Fruit fly (Drosophila melanogaster) S2 (cell line): ENCODE data around the gene Arfip.

Source experiments
- CG8478 ChIP-seq: fragments of >200 bp; optimal IDR thresholded peaks from 2 replicates; lab custom pipeline; 2018
- CTCF ChIP-seq, 2 experiments: fragments of >200 bp; optimal IDR thresholded peaks; 2 replicates each; lab custom pipeline; 2018

Arfip gene

DNA sequence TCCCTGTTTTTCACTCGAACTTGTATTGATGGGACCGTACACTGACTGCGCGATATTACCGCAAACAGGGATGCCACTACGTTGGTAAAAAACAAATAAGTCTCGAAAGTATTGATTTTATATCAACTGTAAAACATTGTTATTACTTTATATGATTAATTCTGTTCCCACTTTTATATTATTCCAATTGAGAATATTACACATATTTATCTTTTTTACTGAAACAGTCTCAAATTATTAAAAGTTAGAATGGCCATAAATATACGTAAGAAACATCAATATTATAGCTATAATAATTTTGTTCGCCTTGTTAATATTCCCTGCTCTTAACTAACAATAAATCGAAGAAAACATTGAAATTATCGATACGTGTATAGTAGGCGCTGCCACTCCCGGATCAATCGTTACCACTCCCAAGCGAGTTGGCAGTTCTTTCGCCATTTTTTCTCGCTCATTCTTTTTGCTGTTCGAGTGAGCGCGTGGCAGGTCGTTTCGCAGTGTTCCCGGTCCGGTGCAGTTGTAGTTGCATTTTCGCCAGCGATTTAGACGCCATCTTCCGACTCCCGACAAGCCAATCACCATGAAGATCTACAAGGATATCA lies 24.9 kb downstream of the Arfip start, which contains the start of the genes SdhC and Tctp:
Gene SdhC, minus strand, starts transcription at position 49 of the 602 bp plus-strand sequence.
Gene Tctp, plus strand, starts transcription at position 447 of the 602 bp plus-strand sequence.
- TF ChIP-seq CTCF (optimal IDR thresholded peaks at IDR 0.05; lab: Kevin White, UChicago) (no peak), CG8478 (no peak)

DNA sequence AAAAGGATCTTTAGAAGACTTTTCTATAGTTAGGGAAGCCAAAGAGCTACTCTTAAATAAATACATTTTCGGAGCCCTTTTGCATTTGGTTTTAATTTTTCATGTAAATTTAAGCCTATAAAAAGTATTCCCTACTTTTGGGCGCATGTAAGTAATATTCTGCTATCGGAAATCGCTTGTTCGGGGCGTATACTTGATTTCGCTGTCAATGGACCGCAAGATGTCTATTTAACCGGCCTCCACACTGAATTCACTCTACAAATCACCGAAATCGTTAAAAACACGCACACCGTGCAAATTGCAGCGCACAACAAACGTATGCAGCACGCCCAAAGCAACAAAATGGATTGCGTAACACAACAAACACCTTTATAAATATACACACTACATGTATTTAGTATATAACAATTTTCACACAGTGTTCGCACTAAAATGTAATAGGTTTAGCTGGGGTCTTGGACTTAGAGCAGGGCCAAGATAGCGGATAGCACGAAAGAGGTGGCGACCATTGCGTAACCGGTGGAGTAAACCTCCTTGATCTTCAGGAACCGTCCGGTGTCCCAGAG lies 26.0 kb downstream of the Arfip start:
- TF ChIP-seq CG8478, result no peak
- no peak for TF ChIP-seq CTCF (optimal IDR thresholded peaks at IDR 0.05; lab: Kevin White, UChicago)

DNA sequence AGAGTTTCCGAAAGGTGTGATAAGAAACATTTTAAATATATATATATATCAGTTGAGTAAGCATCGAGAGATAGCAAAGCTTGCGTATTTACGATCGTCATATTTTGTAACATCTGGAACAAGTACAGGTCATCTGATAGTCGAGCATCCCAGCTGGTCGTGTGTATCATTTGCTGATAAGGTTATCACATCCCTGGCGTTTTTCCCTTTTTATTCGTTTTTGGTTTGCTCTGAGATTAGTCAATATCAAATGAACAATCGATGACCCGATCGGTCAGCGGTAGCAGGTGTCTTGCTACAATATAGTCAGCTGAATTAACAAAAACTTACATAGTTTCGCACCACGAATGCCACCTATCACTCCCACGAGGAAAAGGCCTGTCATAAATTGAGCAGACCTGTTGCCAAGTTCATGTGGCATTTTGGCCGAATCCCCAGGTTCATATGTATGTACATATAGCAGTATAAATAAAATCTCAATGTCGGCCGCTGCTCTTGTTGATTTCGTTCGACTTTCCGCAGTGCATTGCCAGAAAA lies 33.9 kb downstream of the Arfip start:
- no peak for TF ChIP-seq CTCF (optimal IDR thresholded peaks at IDR 0.05; lab: Kevin White, UChicago)
- TF ChIP-seq CG8478, result no peak

DNA sequence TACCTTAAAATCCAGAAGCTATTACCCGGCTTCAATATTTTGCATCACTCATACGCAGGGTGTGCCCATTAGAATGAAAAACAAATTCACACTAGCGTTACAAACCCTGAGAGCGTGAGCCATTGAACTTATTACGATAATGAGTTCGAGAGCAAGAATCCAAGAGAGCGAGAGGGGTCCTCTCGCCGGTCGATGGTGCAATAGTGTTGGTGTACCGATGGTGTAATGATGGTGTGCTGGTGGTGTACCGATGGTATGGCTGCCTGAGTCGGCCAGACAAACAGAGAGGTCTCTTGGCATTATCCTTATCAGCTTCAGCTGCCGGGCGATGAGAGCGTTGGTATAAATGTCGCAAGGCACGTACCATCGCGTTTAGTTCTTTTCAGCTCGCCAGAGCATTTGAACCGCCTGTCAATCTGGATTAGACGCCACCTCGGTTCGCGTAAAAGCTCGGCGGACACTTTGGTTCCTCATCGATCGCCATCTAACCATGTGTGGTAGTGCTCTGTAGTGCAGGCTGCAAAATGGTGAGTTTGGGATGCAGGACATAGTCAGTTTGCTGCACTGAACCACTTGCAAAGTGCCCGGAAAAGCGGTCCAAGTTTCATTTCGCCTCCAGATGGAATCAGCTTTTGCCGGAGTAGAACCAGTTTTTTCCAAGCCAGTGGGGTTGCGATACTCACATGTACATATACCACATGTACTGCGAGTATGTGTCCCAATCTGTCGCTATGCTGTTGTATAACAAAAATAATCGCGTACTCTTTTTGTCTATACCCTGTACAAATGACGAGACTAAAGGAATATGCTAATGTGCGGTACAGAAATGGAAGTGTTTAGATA lies 34.5 kb downstream of the Arfip start:
- TF ChIP-seq CTCF (optimal IDR thresholded peaks at IDR 0.05; lab: Kevin White, UChicago) (no peak), CG8478 (no peak)

DNA sequence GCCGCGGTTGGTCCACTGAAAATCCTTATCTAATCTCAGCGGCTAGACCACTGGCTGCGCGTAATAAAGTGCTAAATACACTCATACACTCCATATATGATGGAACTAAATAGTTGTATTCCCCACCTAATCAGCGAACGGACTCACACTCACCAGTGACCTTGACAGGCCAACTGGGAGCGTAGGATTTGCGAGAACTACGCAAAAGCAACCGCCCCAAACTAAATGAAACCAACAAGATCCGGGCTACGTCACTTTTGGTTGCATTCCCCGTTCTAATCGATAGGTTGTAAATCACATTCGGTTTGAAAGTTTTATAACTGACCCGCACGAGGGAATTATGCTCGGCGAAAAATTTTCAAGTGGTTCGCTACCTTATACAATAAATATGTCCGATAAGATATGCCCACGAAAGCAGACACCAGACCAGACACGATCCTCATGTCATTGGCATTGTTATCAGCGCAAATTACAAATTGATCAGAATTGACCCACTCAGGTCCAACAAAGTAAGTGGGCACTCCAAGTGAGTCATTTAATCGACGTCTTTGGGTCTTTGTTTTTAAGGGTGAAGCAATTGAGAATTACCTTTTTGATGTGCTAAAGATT lies 35.5 kb downstream of the Arfip start:
- TF ChIP-seq CTCF (optimal IDR thresholded peaks at IDR 0.05; lab: Kevin White, UChicago), result no peak

DNA sequence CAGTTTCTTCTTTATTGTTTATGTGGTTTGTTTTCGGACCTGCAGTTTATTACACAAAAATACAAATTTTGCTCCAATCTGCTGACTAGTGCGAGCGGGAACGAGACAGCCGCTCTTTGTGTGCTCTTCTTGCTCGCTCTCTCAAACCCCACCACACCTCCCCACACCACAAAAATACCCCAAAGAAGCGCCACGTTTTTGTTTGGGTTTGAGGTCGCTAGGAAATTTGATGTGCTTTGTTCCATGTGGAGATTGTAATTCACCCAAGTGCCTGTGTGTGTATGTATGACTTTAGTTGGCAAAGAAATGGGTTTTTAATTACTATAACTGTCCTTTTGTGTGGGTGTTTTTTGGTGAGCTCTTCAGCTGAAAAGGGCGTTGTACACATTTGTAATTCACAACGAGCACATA lies 36.7 kb downstream of the Arfip start:
- TF ChIP-seq CTCF (optimal IDR thresholded peaks at IDR 0.05; lab: Kevin White, UChicago), result no peak
- no peak for TF ChIP-seq CG8478

DNA sequence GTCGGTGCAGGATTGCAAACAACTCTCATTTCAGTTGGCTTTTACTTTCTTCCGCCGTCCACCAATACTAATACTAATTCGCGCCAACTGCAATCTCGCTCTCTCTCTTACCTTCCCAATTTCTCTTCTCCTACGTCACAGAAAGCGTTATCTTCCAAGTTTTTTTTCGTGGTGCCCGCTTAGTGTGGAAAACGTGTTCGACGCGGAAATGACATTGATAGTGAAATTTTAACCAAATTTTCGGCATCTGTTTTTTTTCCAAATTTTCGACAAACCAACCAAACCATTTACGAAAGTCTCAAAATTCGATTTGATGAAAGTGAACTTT lies 37.5 kb downstream of the Arfip start, which contains the start of gene cu:
Gene cu, plus strand, starts transcription at position 204 of the 328 bp plus-strand sequence.
- TF ChIP-seq CG8478, result no peak
- TF ChIP-seq CTCF (optimal IDR thresholded peaks at IDR 0.05; lab: Kevin White, UChicago), result no peak

DNA sequence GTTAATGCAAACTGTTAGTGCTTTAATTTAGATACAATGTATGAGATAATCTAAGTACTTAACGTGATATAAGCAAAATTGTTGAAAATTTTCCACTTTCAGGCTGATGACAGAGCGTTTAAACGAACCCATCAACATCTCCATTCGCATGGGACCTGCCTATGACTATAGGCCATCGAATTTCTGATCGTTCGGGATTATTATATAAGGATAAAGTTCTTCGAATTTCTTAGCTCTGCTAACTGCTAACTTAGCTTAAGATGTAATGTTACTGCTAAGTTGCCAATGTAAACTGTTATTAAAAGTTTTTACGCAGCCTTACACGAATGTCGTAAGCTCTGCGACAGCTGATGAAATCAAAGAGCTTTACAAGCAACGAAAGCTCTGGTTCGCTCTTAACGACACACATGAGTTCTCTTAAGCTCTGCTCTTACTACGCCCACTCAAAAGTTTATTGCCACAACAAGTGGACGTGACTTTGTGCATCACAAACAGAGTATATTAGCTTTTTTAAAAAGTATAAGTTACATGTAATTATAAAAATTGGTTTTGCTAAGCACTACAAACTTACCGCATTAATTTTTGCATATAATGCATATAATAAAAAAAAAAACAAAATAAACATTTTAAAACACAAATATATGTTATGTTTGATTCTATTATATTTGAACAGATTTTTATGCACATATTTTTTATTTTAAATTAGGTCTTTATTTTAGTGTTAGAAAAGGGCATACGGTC lies 38.0 kb downstream of the Arfip start:
- no peak for TF ChIP-seq CTCF (optimal IDR thresholded peaks at IDR 0.05; lab: Kevin White, UChicago)
- no peak for TF ChIP-seq CG8478

DNA sequence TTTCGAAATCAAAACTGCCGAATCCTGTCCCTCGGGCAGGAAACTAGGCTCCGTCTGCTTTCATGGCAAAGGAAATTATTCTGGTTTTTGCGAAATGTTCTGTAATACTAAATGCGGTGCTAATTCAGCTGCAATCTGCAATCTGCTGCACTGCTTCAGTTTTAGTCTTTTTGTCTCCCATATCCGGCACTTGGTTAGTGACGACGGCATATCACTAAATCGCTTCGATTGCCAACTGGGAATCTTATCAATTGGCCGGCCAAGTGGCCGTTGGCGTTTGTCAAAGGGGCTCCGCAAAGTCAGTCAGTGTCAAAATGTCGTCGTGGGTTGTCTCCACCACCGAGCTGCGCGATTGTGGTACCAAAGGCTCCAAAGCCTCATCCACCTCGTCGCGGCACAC lies 39.0 kb downstream of the Arfip start, which contains the start of gene CG18577:
Gene CG18577, plus strand, starts transcription at position 301 of the 400 bp plus-strand sequence.
- no peak for TF ChIP-seq CTCF (optimal IDR thresholded peaks at IDR 0.05; lab: Kevin White, UChicago)
- no peak for TF ChIP-seq CG8478
